Fruit fly (Drosophila melanogaster): Measurements from ENCODE around the gene ppk28.

dm6 chrX:16780244-16780643 lies 25.6 kb upstream of the ppk28 start:
- no peak for TF ChIP-seq CTCF (optimal IDR thresholded peaks at IDR 0.05)
- no peak for TF ChIP-seq CG8478 (optimal IDR thresholded peaks at IDR 0.05)
